Worm (Caenorhabditis elegans) whole organism, midembryonic: Measurements from ENCODE around the gene T14B4.3.

Experiments
- flt-1 ChIP-seq: fragments of 200-800 bp; sonication (Bioruptor generic); IDR thresholded peaks from 2 replicates; pipeline ENCODE4 v1.3.6; 2022; ENCODE audit warnings: missing genetic modification characterization, missing compliant biosample characterization
- med-1 ChIP-seq: sonication (generic microtip); optimal IDR thresholded peaks from 2 replicates; lab custom pipeline; 2017; ENCODE audit warnings: missing genetic modification characterization, mild to moderate bottlenecking, missing compliant biosample characterization, antibody characterized with exemption, missing genetic modification reagents; ENCODE audit not compliant: insufficient read depth
- ref-1 ChIP-seq: fragments of 200-800 bp; sonication (Bioruptor generic); conservative IDR thresholded peaks from 2 replicates; pipeline ENCODE4 v1.3.6; 2022; ENCODE audit warnings: missing genetic modification reagents, missing genetic modification characterization, missing compliant biosample characterization
- ztf-23 ChIP-seq: fragments of 200-800 bp; sonication (Bioruptor generic); IDR thresholded peaks from 2 replicates; pipeline ENCODE4 v1.3.6; 2022; ENCODE audit warnings: missing genetic modification reagents, missing genetic modification characterization, missing compliant biosample characterization

DNA sequence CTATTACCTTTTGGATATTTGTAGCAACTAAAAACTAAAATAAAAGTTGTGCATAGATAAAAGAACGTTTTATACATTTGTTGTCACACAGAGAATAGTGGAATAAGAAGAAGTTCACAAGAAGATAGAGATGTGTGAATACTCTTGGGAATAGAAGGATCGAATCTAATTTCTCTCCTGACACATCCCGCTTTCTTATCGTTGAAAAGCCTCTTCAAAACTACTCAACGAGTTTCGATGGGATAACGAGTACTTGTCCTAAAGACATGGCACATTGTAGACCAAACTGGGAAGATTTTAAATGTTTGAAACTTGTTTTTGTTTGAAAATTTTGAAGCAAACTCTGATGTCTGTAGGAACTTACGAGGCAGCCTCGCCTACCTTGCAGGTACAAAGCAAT, 37.7 kb downstream of the T14B4.3 start:
- TF ChIP-seq med-1 (GFP tag; lab: Kevin White, UChicago): no peak
- TF ChIP-seq ztf-23 (GFP tag; lab: Robert Waterston, UW): no peak
- no peak for TF ChIP-seq flt-1
- no peak for TF ChIP-seq ref-1
